Worm (Caenorhabditis elegans): ENCODE measurements around the gene srh-132.

DNA sequence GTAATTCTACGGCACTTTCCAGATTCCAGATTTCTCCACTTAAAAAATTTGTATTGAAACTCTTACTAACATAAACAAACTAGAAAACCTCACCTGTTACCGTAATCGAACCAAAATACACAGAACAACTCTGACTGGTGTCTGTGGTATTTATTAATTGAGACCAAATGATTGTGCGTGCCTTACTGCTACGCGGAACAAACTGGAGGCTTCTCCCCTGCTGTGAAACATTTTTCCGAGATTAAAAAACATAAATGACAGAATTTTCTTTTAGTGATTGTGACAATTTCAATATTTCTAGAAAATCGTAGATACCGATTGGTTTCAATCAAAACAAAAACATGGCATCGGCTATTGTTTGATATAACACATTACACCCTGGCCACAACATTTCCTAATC, 39.8 kb downstream of the srh-132 start:
- TF ChIP-seq ama-1 (optimal IDR thresholded peaks at IDR 0.05) (no peak), ama-1 (GFP tag; optimal IDR thresholded peaks at IDR 0.05) (no peak), madf-6 (GFP tag; IDR thresholded peaks at IDR 0.05) (no peak)
